Worm (Caenorhabditis elegans) whole organism, midembryonic: ENCODE results near the gene W08F4.7.

Experiments used
- T22C8.4 ChIP-seq: fragments of 200-800 bp; sonication (Bioruptor generic); IDR thresholded peaks from 2 replicates; pipeline ENCODE4 v1.3.6; 2022; ENCODE audit warnings: missing genetic modification characterization, missing compliant biosample characterization
- cog-1 ChIP-seq: sonication (generic microtip); optimal IDR thresholded peaks from 2 replicates; lab custom pipeline; 2016; ENCODE audit warnings: missing genetic modification characterization, missing compliant biosample characterization
- flt-1 ChIP-seq: fragments of 200-800 bp; sonication (Bioruptor generic); IDR thresholded peaks from 2 replicates; pipeline ENCODE4 v1.3.6; 2022; ENCODE audit warnings: missing genetic modification characterization, missing compliant biosample characterization
- klf-2 ChIP-seq: fragments of 200-800 bp; sonication (Bioruptor generic); conservative IDR thresholded peaks from 2 replicates; pipeline ENCODE4 v1.3.6; 2022; ENCODE audit warnings: missing genetic modification reagents, missing genetic modification characterization, missing compliant biosample characterization
- med-1 ChIP-seq: sonication (generic microtip); optimal IDR thresholded peaks from 2 replicates; lab custom pipeline; 2017; ENCODE audit warnings: missing genetic modification characterization, mild to moderate bottlenecking, missing compliant biosample characterization, antibody characterized with exemption, missing genetic modification reagents; ENCODE audit not compliant: insufficient read depth
- tab-1 ChIP-seq: fragments of 200-800 bp; sonication (Bioruptor generic); IDR thresholded peaks from 2 replicates; pipeline ENCODE4 v1.3.6; 2022; ENCODE audit warnings: missing genetic modification characterization, missing compliant biosample characterization
- ztf-23 ChIP-seq: fragments of 200-800 bp; sonication (Bioruptor generic); IDR thresholded peaks from 2 replicates; pipeline ENCODE4 v1.3.6; 2022; ENCODE audit warnings: missing genetic modification reagents, missing genetic modification characterization, missing compliant biosample characterization
- ztf-29 ChIP-seq: fragments of 200-800 bp; sonication (Bioruptor generic); IDR thresholded peaks from 2 replicates; pipeline ENCODE4 v1.3.6; 2022; ENCODE audit warnings: missing genetic modification reagents, missing genetic modification characterization, missing compliant biosample characterization

DNA sequence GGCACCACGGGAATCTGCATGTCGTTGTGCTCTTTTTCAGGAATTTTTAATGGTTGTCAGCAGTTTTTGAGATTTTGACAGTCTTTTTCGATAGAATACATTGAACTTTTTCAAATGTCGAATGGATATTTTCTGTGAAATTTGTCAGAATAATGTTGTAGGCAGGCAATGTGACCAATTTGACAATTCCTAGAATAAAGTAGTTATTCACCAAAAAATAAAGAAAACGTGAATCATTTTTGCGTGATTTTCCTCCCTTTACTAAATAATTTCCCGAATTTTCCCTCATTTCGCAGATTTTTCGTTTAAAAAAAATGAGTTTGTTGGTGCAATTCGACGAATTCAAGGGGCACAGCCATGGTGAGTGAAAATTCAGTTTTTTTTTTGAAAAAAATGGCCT lies 31.2 kb upstream of the W08F4.7 start, which contains the start of gene W04H10.1:
- TF ChIP-seq med-1 (no peak), flt-1 (GFP tag; lab: Robert Waterston, UW) (no peak), klf-2 (GFP tag; lab: Robert Waterston, UW) (no peak), ztf-23 (no peak), ztf-29 (GFP tag; lab: Robert Waterston, UW) (no peak), tab-1 (GFP tag; lab: Robert Waterston, UW) (no peak), T22C8.4 (GFP tag; lab: Robert Waterston, UW) (no peak), cog-1 (tag; lab: Kevin White, UChicago) (no peak)
